Worm (Caenorhabditis elegans) whole organism, L4 larva: Measurements from ENCODE around the gene Y49E10.10.
A peak's percentile ranks its signal among the peaks of the same experiment; 100 is the strongest.

Source experiments
- D1046.2 ChIP-seq: fragments of 200-800 bp; sonication (Bioruptor generic); IDR thresholded peaks from 2 replicates; pipeline ENCODE4 v1.3.6; 2022; ENCODE audit warnings: missing genetic modification characterization, missing compliant biosample characterization
- F26F4.8 ChIP-seq: fragments of 200-800 bp; sonication (Bioruptor generic); conservative IDR thresholded peaks from 2 replicates; pipeline ENCODE4 v1.3.6; 2022; ENCODE audit warnings: missing genetic modification characterization, missing compliant biosample characterization
- T20F7.1 ChIP-seq: fragments of 200-800 bp; sonication (Bioruptor generic); optimal IDR thresholded peaks from 2 replicates; lab custom pipeline; 2018; ENCODE audit warnings: mild to moderate bottlenecking, missing genetic modification characterization, missing compliant biosample characterization
- Y48G9A.11 ChIP-seq: fragments of 200-800 bp; sonication (Bioruptor generic); IDR thresholded peaks from 2 replicates; pipeline ENCODE4 v1.3.6; 2022; ENCODE audit warnings: missing genetic modification reagents, missing genetic modification characterization, missing compliant biosample characterization
- aly-2 ChIP-seq: sonication (generic microtip); optimal IDR thresholded peaks from 2 replicates; lab custom pipeline; 2018; ENCODE audit warnings: missing biosample characterization, missing genetic modification characterization
- arid-1 ChIP-seq: fragments of 200-800 bp; sonication (Bioruptor generic); conservative IDR thresholded peaks from 2 replicates; pipeline ENCODE4 v1.3.6; 2022; ENCODE audit warnings: missing genetic modification reagents, missing genetic modification characterization, missing compliant biosample characterization
- attf-4 ChIP-seq: sonication (generic microtip); optimal IDR thresholded peaks from 3 replicates; lab custom pipeline; 2017; ENCODE audit warnings: missing biosample characterization, missing genetic modification characterization
- ceh-28 ChIP-seq: fragments of 150-350 bp; optimal IDR thresholded peaks from 2 replicates; lab custom pipeline; 2014; ENCODE audit warnings: missing biosample characterization, missing genetic modification reagents, missing genetic modification characterization
- ceh-32 ChIP-seq: sonication (generic microtip); optimal IDR thresholded peaks from 2 replicates; lab custom pipeline; 2016; ENCODE audit warnings: mild to moderate bottlenecking, missing genetic modification characterization, missing compliant biosample characterization; ENCODE audit not compliant: poor library complexity
- ceh-44 ChIP-seq: fragments of 200-800 bp; sonication (Bioruptor generic); IDR thresholded peaks from 2 replicates; pipeline ENCODE4 v1.3.6; 2022; ENCODE audit warnings: missing genetic modification reagents, missing genetic modification characterization, missing compliant biosample characterization
- ceh-82 ChIP-seq: sonication (generic microtip); optimal IDR thresholded peaks from 2 replicates; lab custom pipeline; 2017; ENCODE audit warnings: missing biosample characterization, missing genetic modification characterization
- ces-1 ChIP-seq: fragments of 150-350 bp; sonication (generic microtip); optimal IDR thresholded peaks from 4 replicates; lab custom pipeline; 2014; ENCODE audit warnings: missing biosample characterization, missing genetic modification reagents, missing genetic modification characterization
- ctbp-1 ChIP-seq: fragments of 200-800 bp; sonication (Bioruptor generic); IDR thresholded peaks from 2 replicates; pipeline ENCODE4 v1.3.6; 2022; ENCODE audit warnings: missing genetic modification reagents, missing genetic modification characterization, missing compliant biosample characterization
- daf-16 ChIP-seq, 3 experiments: sonication (generic microtip); optimal IDR thresholded peaks; 2 replicates each; lab custom pipeline; 2016 to 2017; ENCODE audit warnings: missing genetic modification characterization in 3 of 3, missing genetic modification reagents in 3 of 3, mild to moderate bottlenecking in 2 of 3, missing compliant biosample characterization in 2 of 3, missing biosample characterization in 1 of 3, moderate library complexity in 1 of 3
- dpl-1 ChIP-seq: fragments of 150-350 bp; optimal IDR thresholded peaks from 2 replicates; lab custom pipeline; 2014; ENCODE audit warnings: missing biosample characterization, missing genetic modification reagents, missing genetic modification characterization
- egl-27 ChIP-seq: sonication (generic microtip); optimal IDR thresholded peaks from 3 replicates; lab custom pipeline; 2017; ENCODE audit warnings: missing biosample characterization, missing genetic modification reagents, missing genetic modification characterization
- egl-43 ChIP-seq: fragments of 200-800 bp; sonication (Bioruptor generic); IDR thresholded peaks from 2 replicates; pipeline ENCODE4 v1.3.6; 2022; ENCODE audit warnings: missing genetic modification reagents, missing genetic modification characterization, missing compliant biosample characterization
- fos-1 ChIP-seq: fragments of 150-350 bp; optimal IDR thresholded peaks from 2 replicates; lab custom pipeline; 2014; ENCODE audit warnings: missing biosample characterization, missing genetic modification characterization
- lin-29 ChIP-seq: fragments of 200-800 bp; sonication (Bioruptor generic); IDR thresholded peaks from 2 replicates; pipeline ENCODE4 v1.3.6; 2022; ENCODE audit warnings: missing genetic modification reagents, missing genetic modification characterization, missing compliant biosample characterization
- lin-38 ChIP-seq: fragments of 200-800 bp; sonication (Bioruptor generic); IDR thresholded peaks from 2 replicates; pipeline ENCODE4 v1.3.6; 2022; ENCODE audit warnings: missing genetic modification reagents, missing genetic modification characterization, missing compliant biosample characterization
- madf-5 ChIP-seq, 2 experiments: fragments of 200-800 bp; sonication (Bioruptor generic); IDR thresholded peaks; 2 replicates each; pipeline ENCODE4 v1.3.6; 2022; ENCODE audit warnings: missing compliant biosample characterization in 2 of 2, missing genetic modification characterization in 2 of 2
- madf-9 ChIP-seq: fragments of 200-800 bp; sonication (Bioruptor generic); conservative IDR thresholded peaks from 2 replicates; pipeline ENCODE4 v1.3.6; 2022; ENCODE audit warnings: missing genetic modification reagents, missing genetic modification characterization, missing compliant biosample characterization
- mdt-29 ChIP-seq: fragments of 200-800 bp; sonication (Bioruptor generic); IDR thresholded peaks from 2 replicates; pipeline ENCODE4 v1.3.6; 2022; ENCODE audit warnings: missing genetic modification reagents, missing genetic modification characterization, missing compliant biosample characterization
- mep-1 ChIP-seq: fragments of 150-350 bp; sonication (generic microtip); optimal IDR thresholded peaks from 3 replicates; lab custom pipeline; 2014; ENCODE audit warnings: missing biosample characterization, missing genetic modification characterization
- mes-2 ChIP-seq: sonication (generic microtip); optimal IDR thresholded peaks from 2 replicates; lab custom pipeline; 2016; ENCODE audit warnings: missing genotype, mild to moderate bottlenecking, missing genetic modification characterization, missing compliant biosample characterization; ENCODE audit not compliant: poor library complexity, severe bottlenecking
- nhr-237 ChIP-seq: sonication (generic microtip); optimal IDR thresholded peaks from 2 replicates; lab custom pipeline; 2017; ENCODE audit warnings: missing biosample characterization, missing genetic modification characterization
- nhr-77 ChIP-seq: fragments of 150-350 bp; optimal IDR thresholded peaks from 2 replicates; lab custom pipeline; 2014; ENCODE audit warnings: missing biosample characterization, missing genetic modification characterization
- pha-4 ChIP-seq, 2 experiments: fragments of 150-350 bp in 1 of 2; fragments of 200-800 bp in 1 of 2; sonication (Bioruptor generic) in 1 of 2; IDR thresholded peaks in 1 of 2; optimal IDR thresholded peaks in 1 of 2; 2 replicates each; pipeline versions ENCODE4 v1.3.6 to Lab custom; 2014 to 2022; ENCODE audit warnings: missing genetic modification characterization in 2 of 2, missing genetic modification reagents in 2 of 2, missing biosample characterization in 1 of 2, missing compliant biosample characterization in 1 of 2
- saeg-2 ChIP-seq: fragments of 200-800 bp; sonication (Bioruptor generic); IDR thresholded peaks from 2 replicates; pipeline ENCODE4 v1.3.6; 2022; ENCODE audit warnings: missing genetic modification reagents, missing genetic modification characterization, missing compliant biosample characterization
- snpc-1.2 ChIP-seq: fragments of 200-800 bp; sonication (Bioruptor generic); IDR thresholded peaks from 2 replicates; pipeline ENCODE4 v1.3.6; 2022; ENCODE audit warnings: missing genetic modification reagents, missing genetic modification characterization, missing compliant biosample characterization
- snpc-4 ChIP-seq: fragments of 150-350 bp; optimal IDR thresholded peaks from 2 replicates; lab custom pipeline; 2014; ENCODE audit warnings: missing biosample characterization, missing genetic modification characterization
- spr-3 ChIP-seq: fragments of 200-800 bp; sonication (Bioruptor generic); optimal IDR thresholded peaks from 2 replicates; lab custom pipeline; 2018; ENCODE audit warnings: mild to moderate bottlenecking, missing genetic modification characterization, missing compliant biosample characterization
- unc-39 ChIP-seq: sonication (generic microtip); optimal IDR thresholded peaks from 2 replicates; lab custom pipeline; 2017; ENCODE audit warnings: missing biosample characterization, missing genetic modification characterization
- unc-62 ChIP-seq, 3 experiments: fragments of 150-350 bp in 1 of 3; sonication (generic microtip); optimal IDR thresholded peaks in 2 of 3; peaks in 1 of 3; 1 replicate in 1 of 3; 2 replicates in 2 of 3; lab custom pipeline; 2014 to 2017; ENCODE audit warnings: missing biosample characterization in 3 of 3, missing genetic modification characterization in 3 of 3, missing genetic modification reagents in 3 of 3, missing genotype in 1 of 3
- zfp-3 ChIP-seq: fragments of 200-800 bp; sonication (Bioruptor generic); conservative IDR thresholded peaks from 2 replicates; pipeline ENCODE4 v1.3.6; 2022; ENCODE audit warnings: missing genetic modification reagents, missing genetic modification characterization, missing compliant biosample characterization
- zip-2 ChIP-seq: fragments of 150-350 bp; optimal IDR thresholded peaks from 2 replicates; lab custom pipeline; 2014; ENCODE audit warnings: missing biosample characterization, missing genetic modification characterization

The Y49E10.10 gene

DNA sequence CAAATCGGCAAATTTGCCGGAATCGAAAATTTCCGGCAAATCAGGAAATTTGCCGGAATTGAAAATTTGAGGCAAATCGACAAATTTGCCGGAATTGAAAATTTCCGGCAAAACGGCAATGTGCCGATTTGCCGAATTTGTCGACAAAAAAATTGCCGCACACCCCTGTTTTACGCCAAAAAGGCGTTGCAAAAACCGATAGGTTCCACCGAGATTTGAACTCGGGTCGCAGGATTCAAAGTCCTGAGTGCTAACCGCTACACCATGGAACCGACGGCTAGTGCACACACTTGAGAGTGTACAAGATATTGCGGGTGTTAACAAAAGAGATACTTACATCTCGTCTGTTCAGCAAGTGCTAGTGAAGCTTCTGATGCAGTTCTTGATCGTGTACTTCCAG lies 4.4 kb downstream of the Y49E10.10 start (continued):
- TF ChIP-seq ces-1, result no peak
- TF ChIP-seq ceh-28, result no peak
- peak; percentile 55; the same call in 1 of the 2 replicates for TF ChIP-seq ctbp-1 (GFP tag; lab: Robert Waterston, UW)
- TF ChIP-seq pha-4 (GFP tag; IDR thresholded peaks at IDR 0.05; lab: Robert Waterston, UW), result peak; percentile 61; the same call in 1 of the 2 replicates
- no peak for TF ChIP-seq pha-4 (tag; optimal IDR thresholded peaks at IDR 0.05; lab: Kevin White, UChicago)
- peak; percentile 63; the same call in 1 of the 2 replicates for TF ChIP-seq F26F4.8
- TF ChIP-seq arid-1, result peak; percentile 59; the same call in 1 of the 2 replicates
- TF ChIP-seq egl-43 (GFP tag; lab: Robert Waterston, UW), result peak; percentile 83
- peak in 1 of 2 experiments; percentile 59; a peak in 1 of 4 replicates for TF ChIP-seq madf-5 (GFP tag; IDR thresholded peaks at IDR 0.05; lab: Robert Waterston, UW)
- TF ChIP-seq zfp-3 (GFP tag; lab: Robert Waterston, UW), result no peak
- TF ChIP-seq lin-29 (GFP tag; lab: Robert Waterston, UW), result 0 out of 2 replicates have a peak, but pooled peaks have one; percentile 16
- 0 out of 2 replicates have a peak, but pooled peaks have one; percentile 21 for TF ChIP-seq mdt-29 (GFP tag; lab: Robert Waterston, UW)
- TF ChIP-seq mes-2 (tag; lab: Kevin White, UChicago), result peak; percentile 61
- TF ChIP-seq T20F7.1 (GFP tag; lab: Kevin White, UChicago), result no peak
- no peak for TF ChIP-seq unc-39 (tag; lab: Kevin White, UChicago)
- peak; percentile 43; the same call in 1 of the 2 replicates for TF ChIP-seq madf-9
- TF ChIP-seq Y48G9A.11 (GFP tag; lab: Robert Waterston, UW), result peak; percentile 49; the same call in 1 of the 2 replicates
- TF ChIP-seq ceh-44, result no peak
- no peak for TF ChIP-seq mep-1 (tag; lab: Kevin White, UChicago)
- no peak for TF ChIP-seq ceh-32 (tag; lab: Kevin White, UChicago)
- TF ChIP-seq dpl-1 (GFP tag; lab: Kevin White, UChicago), result no peak
- no peak for TF ChIP-seq nhr-77 (tag; lab: Kevin White, UChicago)
- no peak for TF ChIP-seq aly-2
- peak; percentile 72 for TF ChIP-seq lin-38 (GFP tag; lab: Robert Waterston, UW)
- TF ChIP-seq attf-4 (tag; lab: Kevin White, UChicago), result no peak
- peak; percentile 15 for TF ChIP-seq spr-3 (GFP tag; lab: Kevin White, UChicago)
- TF ChIP-seq fos-1 (tag; lab: Kevin White, UChicago), result no peak
- TF ChIP-seq snpc-1.2 (GFP tag; lab: Robert Waterston, UW), result peak; percentile 37; the same call in 1 of the 2 replicates
- peak in 1 of 2 experiments; percentile 20 for TF ChIP-seq daf-16 (GFP tag; optimal IDR thresholded peaks at IDR 0.05; lab: Kevin White, UChicago)
- TF ChIP-seq daf-16 (tag; optimal IDR thresholded peaks at IDR 0.05; lab: Kevin White, UChicago), result no peak
- no peak for TF ChIP-seq egl-27 (tag; lab: Kevin White, UChicago)

DNA sequence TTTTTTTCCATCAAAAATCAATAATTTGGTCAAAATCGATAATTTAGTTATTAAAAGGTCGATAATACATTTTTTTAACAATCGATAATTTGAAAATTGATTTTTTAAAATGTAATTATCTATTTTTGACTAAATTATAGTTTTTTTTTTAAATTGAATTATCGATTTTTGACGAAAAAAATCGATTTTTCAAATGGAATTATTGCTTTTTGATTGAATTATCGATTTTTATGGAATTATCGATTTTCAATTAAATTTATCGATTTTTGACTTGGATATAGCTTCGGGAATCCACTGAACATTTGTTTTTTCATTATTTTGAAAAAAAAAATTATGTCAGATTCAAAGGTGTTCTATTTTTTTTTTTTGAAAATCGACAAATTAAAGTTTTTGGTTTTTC lies 15.0 kb downstream of the Y49E10.10 start:
- TF ChIP-seq ceh-82 (tag; lab: Kevin White, UChicago), result no peak
- no peak for TF ChIP-seq saeg-2 (GFP tag; lab: Robert Waterston, UW)
- no peak for TF ChIP-seq unc-62 (GFP tag; optimal IDR thresholded peaks at IDR 0.05 in 1 of 2; lab: Kevin White, UChicago)
- no peak for TF ChIP-seq unc-62 (tag; optimal IDR thresholded peaks at IDR 0.05; lab: Kevin White, UChicago)
- TF ChIP-seq zip-2 (tag; lab: Kevin White, UChicago), result no peak
- TF ChIP-seq nhr-237, result no peak
- TF ChIP-seq snpc-4, result no peak
- TF ChIP-seq ceh-28, result peak; percentile 88

ce11 chrIII:12411059-12411458 lies 15.8 kb downstream of the Y49E10.10 start:
- no peak for TF ChIP-seq unc-62 (GFP tag; optimal IDR thresholded peaks at IDR 0.05 in 1 of 2; lab: Kevin White, UChicago)
- TF ChIP-seq unc-62 (tag; optimal IDR thresholded peaks at IDR 0.05; lab: Kevin White, UChicago), result no peak
- TF ChIP-seq ceh-28, result peak; percentile 91
- no peak for TF ChIP-seq D1046.2
